Fruit fly (Drosophila melanogaster) whole organism, embryonic: ENCODE results near the gene IntS6.
A peak's percentile ranks its signal among the peaks of the same experiment; 100 is the strongest.

Experiments
- Adf1 ChIP-seq: fragments of 200-800 bp; sonication (Bioruptor generic); IDR thresholded peaks from 2 replicates; pipeline ENCODE4 v1.3.6; 2022; ENCODE audit warnings: missing biosample characterization, missing genetic modification characterization
- Blimp-1 ChIP-seq: fragments of 200-800 bp; sonication (Bioruptor generic); optimal IDR thresholded peaks from 3 replicates; lab custom pipeline; 2018; ENCODE audit warnings: missing biosample characterization, missing genetic modification characterization, mild to moderate bottlenecking, moderate library complexity, missing genetic modification reagents
- CG10147 ChIP-seq: fragments of 200-800 bp; sonication (Bioruptor generic); optimal IDR thresholded peaks from 2 replicates; lab custom pipeline; 2019; ENCODE audit warnings: missing biosample characterization, mild to moderate bottlenecking, missing genetic modification characterization, moderate library complexity
- CG12236 ChIP-seq: fragments of 200-800 bp; sonication (Bioruptor generic); optimal IDR thresholded peaks from 2 replicates; lab custom pipeline; 2016; ENCODE audit warnings: missing biosample characterization, missing genetic modification characterization
- CG1603 ChIP-seq: fragments of 200-800 bp; sonication (Bioruptor generic); optimal IDR thresholded peaks from 2 replicates; lab custom pipeline; 2019; ENCODE audit warnings: missing biosample characterization, mild to moderate bottlenecking, missing genetic modification characterization, moderate library complexity
- CG17612 ChIP-seq: fragments of 200-800 bp; sonication (Bioruptor generic); IDR thresholded peaks from 2 replicates; pipeline ENCODE4 v1.3.6; 2022; ENCODE audit warnings: missing biosample characterization, missing genetic modification characterization
- CG17802 ChIP-seq: fragments of 200-800 bp; sonication (Bioruptor generic); optimal IDR thresholded peaks from 2 replicates; lab custom pipeline; 2018; ENCODE audit warnings: missing biosample characterization, mild to moderate bottlenecking, missing genetic modification characterization, moderate library complexity
- CG18599 ChIP-seq: fragments of 200-800 bp; sonication (Bioruptor generic); optimal IDR thresholded peaks from 3 replicates; lab custom pipeline; 2017; ENCODE audit warnings: missing biosample characterization, missing genetic modification characterization, mild to moderate bottlenecking, moderate library complexity, missing genetic modification reagents
- CG31224 ChIP-seq: fragments of 200-800 bp; sonication (Bioruptor generic); IDR thresholded peaks from 2 replicates; pipeline ENCODE4 v1.3.6; 2022; ENCODE audit warnings: missing biosample characterization, missing genetic modification characterization
- CG32772 ChIP-seq: fragments of 200-800 bp; sonication (Bioruptor generic); IDR thresholded peaks from 2 replicates; pipeline ENCODE4 v1.3.6; 2022; ENCODE audit warnings: missing biosample characterization, missing genetic modification characterization
- CG4617 ChIP-seq: fragments of 200-800 bp; sonication (Bioruptor generic); optimal IDR thresholded peaks from 3 replicates; lab custom pipeline; 2016; ENCODE audit warnings: missing biosample characterization, missing genetic modification characterization, borderline replicate concordance
- CG4730 ChIP-seq: fragments of 200-800 bp; sonication (Bioruptor generic); IDR thresholded peaks from 2 replicates; pipeline ENCODE4 v1.3.6; 2022; ENCODE audit warnings: missing biosample characterization, missing genetic modification characterization
- CG6765 ChIP-seq: fragments of 200-800 bp; sonication (Bioruptor generic); optimal IDR thresholded peaks from 3 replicates; lab custom pipeline; 2017; ENCODE audit warnings: missing biosample characterization, mild to moderate bottlenecking, missing genetic modification characterization
- CG7839 ChIP-seq: fragments of 200-800 bp; sonication (Bioruptor generic); optimal IDR thresholded peaks from 3 replicates; lab custom pipeline; 2018; ENCODE audit warnings: missing biosample characterization, mild to moderate bottlenecking, missing genetic modification characterization, moderate library complexity
- CG8388 ChIP-seq: fragments of 200-800 bp; sonication (Bioruptor generic); optimal IDR thresholded peaks from 2 replicates; lab custom pipeline; 2019; ENCODE audit warnings: missing biosample characterization, mild to moderate bottlenecking, missing genetic modification characterization, moderate library complexity
- CG9817 ChIP-seq: fragments of 200-800 bp; sonication (Bioruptor generic); optimal IDR thresholded peaks from 2 replicates; lab custom pipeline; 2018; ENCODE audit warnings: missing biosample characterization, mild to moderate bottlenecking, missing genetic modification characterization, moderate library complexity
- ERR ChIP-seq: fragments of 200-800 bp; sonication (Bioruptor generic); optimal IDR thresholded peaks from 2 replicates; lab custom pipeline; 2016; ENCODE audit warnings: missing biosample characterization, missing genetic modification characterization
- Fer3 ChIP-seq: fragments of 200-800 bp; sonication (Bioruptor generic); optimal IDR thresholded peaks from 2 replicates; lab custom pipeline; 2018; ENCODE audit warnings: missing biosample characterization, mild to moderate bottlenecking, missing genetic modification characterization, moderate library complexity
- Gug ChIP-seq: fragments of 200-800 bp; sonication (Bioruptor generic); IDR thresholded peaks from 4 replicates; pipeline ENCODE4 v1.3.6; 2022; ENCODE audit warnings: missing biosample characterization, missing genetic modification characterization
- Hsf ChIP-seq: fragments of 200-800 bp; sonication (Bioruptor generic); optimal IDR thresholded peaks from 3 replicates; lab custom pipeline; 2016; ENCODE audit warnings: missing biosample characterization, missing genetic modification characterization
- Lhr ChIP-seq: fragments of 200-800 bp; sonication (Bioruptor generic); optimal IDR thresholded peaks from 3 replicates; lab custom pipeline; 2017; ENCODE audit warnings: mild to moderate bottlenecking, missing biosample characterization, missing genetic modification reagents, missing genetic modification characterization
- Lpt ChIP-seq: fragments of >200 bp; optimal IDR thresholded peaks from 2 replicates; lab custom pipeline; 2018; ENCODE audit warnings: missing biosample characterization, missing genetic modification characterization
- Mrtf ChIP-seq: fragments of 200-800 bp; sonication (Bioruptor generic); IDR thresholded peaks from 3 replicates; pipeline ENCODE4 v1.3.6; 2022; ENCODE audit warnings: missing biosample characterization, missing genetic modification characterization
- NK7.1 ChIP-seq: fragments of 200-800 bp; sonication (Bioruptor generic); optimal IDR thresholded peaks from 3 replicates; lab custom pipeline; 2016; ENCODE audit warnings: missing biosample characterization, missing genetic modification characterization
- Poxn ChIP-seq: fragments of 200-800 bp; sonication (Bioruptor generic); IDR thresholded peaks from 2 replicates; pipeline ENCODE4 v1.3.6; 2022; ENCODE audit warnings: missing biosample characterization, missing genetic modification characterization
- Ravus ChIP-seq: fragments of 200-800 bp; sonication (Bioruptor generic); IDR thresholded peaks from 2 replicates; pipeline ENCODE4 v1.3.6; 2022; ENCODE audit warnings: missing biosample characterization, missing genetic modification characterization
- Sry-β ChIP-seq: fragments of 200-800 bp; sonication (Bioruptor generic); optimal IDR thresholded peaks from 2 replicates; lab custom pipeline; 2018; ENCODE audit warnings: missing biosample characterization, mild to moderate bottlenecking, missing genetic modification characterization, moderate library complexity
- ash1 ChIP-seq: fragments of 200-800 bp; sonication (Bioruptor generic); optimal IDR thresholded peaks from 2 replicates; lab custom pipeline; 2018; ENCODE audit warnings: missing biosample characterization, mild to moderate bottlenecking, missing genetic modification characterization
- chn ChIP-seq: fragments of 200-800 bp; sonication (Bioruptor generic); optimal IDR thresholded peaks from 2 replicates; lab custom pipeline; 2016; ENCODE audit warnings: missing biosample characterization, missing genetic modification characterization
- croc ChIP-seq: fragments of 200-800 bp; sonication (Bioruptor generic); conservative IDR thresholded peaks from 3 replicates; pipeline ENCODE4 v1.3.6; 2022; ENCODE audit warnings: missing biosample characterization, missing genetic modification characterization
- da ChIP-seq: fragments of 200-800 bp; sonication (Bioruptor generic); optimal IDR thresholded peaks from 2 replicates; lab custom pipeline; 2016; ENCODE audit warnings: missing biosample characterization, missing genetic modification characterization
- dmrt99B ChIP-seq: fragments of 200-800 bp; sonication (Bioruptor generic); optimal IDR thresholded peaks from 2 replicates; lab custom pipeline; 2018; ENCODE audit warnings: missing biosample characterization, mild to moderate bottlenecking, missing genetic modification characterization, moderate library complexity
- gem ChIP-seq: fragments of 200-800 bp; sonication (Bioruptor generic); optimal IDR thresholded peaks from 2 replicates; lab custom pipeline; 2019; ENCODE audit warnings: missing biosample characterization, mild to moderate bottlenecking, missing genetic modification characterization, moderate library complexity
- gfzf ChIP-seq: fragments of 200-800 bp; sonication (Bioruptor generic); optimal IDR thresholded peaks from 2 replicates; lab custom pipeline; 2016; ENCODE audit warnings: missing biosample characterization, mild to moderate bottlenecking, missing genetic modification characterization, moderate library complexity
- kah ChIP-seq: fragments of 200-800 bp; sonication (Bioruptor generic); optimal IDR thresholded peaks from 2 replicates; lab custom pipeline; 2018; ENCODE audit warnings: missing biosample characterization, mild to moderate bottlenecking, missing genetic modification characterization
- kay ChIP-seq: fragments of 200-800 bp; sonication (Bioruptor generic); optimal IDR thresholded peaks from 2 replicates; lab custom pipeline; 2016; ENCODE audit warnings: missing biosample characterization, missing genetic modification characterization
- lbe ChIP-seq: fragments of 200-800 bp; sonication (Bioruptor generic); optimal IDR thresholded peaks from 2 replicates; lab custom pipeline; 2016; ENCODE audit warnings: missing biosample characterization, mild to moderate bottlenecking, missing genetic modification characterization
- pan ChIP-seq, 4 experiments: fragments of >200 bp in 3 of 4; fragments of 200-800 bp in 1 of 4; sonication (Bioruptor generic) in 1 of 4; optimal IDR thresholded peaks in 3 of 4; IDR thresholded peaks in 1 of 4; 2 replicates each; pipeline versions ENCODE4 v1.3.6 to Lab custom; 2017 to 2022; ENCODE audit warnings: missing biosample characterization in 2 of 4, missing genetic modification characterization in 2 of 4, mixed read lengths in 1 of 4
- pzg ChIP-seq: fragments of 200-800 bp; sonication (Bioruptor generic); optimal IDR thresholded peaks from 3 replicates; lab custom pipeline; 2018; ENCODE audit warnings: missing biosample characterization, mild to moderate bottlenecking, missing genetic modification characterization, moderate library complexity
- ro ChIP-seq: fragments of 200-800 bp; sonication (Bioruptor generic); IDR thresholded peaks from 2 replicates; pipeline ENCODE4 v1.3.6; 2022; ENCODE audit warnings: missing biosample characterization, missing genetic modification characterization
- run ChIP-seq: fragments of 200-800 bp; sonication (Bioruptor generic); optimal IDR thresholded peaks from 3 replicates; lab custom pipeline; 2018; ENCODE audit warnings: missing biosample characterization, mild to moderate bottlenecking, missing genetic modification characterization
- sc ChIP-seq, 3 experiments: fragments of >200 bp in 2 of 3; fragments of 200-800 bp in 1 of 3; sonication (Bioruptor generic) in 1 of 3; optimal IDR thresholded peaks; 2 replicates in 2 of 3; 3 replicates in 1 of 3; lab custom pipeline; 2017; ENCODE audit warnings: mild to moderate bottlenecking in 1 of 3, missing biosample characterization in 1 of 3, missing genetic modification characterization in 1 of 3, missing genetic modification reagents in 1 of 3
- seq ChIP-seq: fragments of 200-800 bp; sonication (Bioruptor generic); IDR thresholded peaks from 2 replicates; pipeline ENCODE4 v1.3.6; 2022; ENCODE audit warnings: missing biosample characterization, missing genetic modification characterization
- sim ChIP-seq: fragments of 200-800 bp; sonication (Bioruptor generic); IDR thresholded peaks from 2 replicates; pipeline ENCODE4 v1.3.6; 2022; ENCODE audit warnings: missing biosample characterization, missing genetic modification characterization
- stc ChIP-seq: fragments of 200-800 bp; sonication (Bioruptor generic); IDR thresholded peaks from 2 replicates; pipeline ENCODE4 v1.3.6; 2022; ENCODE audit warnings: missing biosample characterization, missing genetic modification characterization
- stwl ChIP-seq: fragments of 200-800 bp; sonication (Bioruptor generic); optimal IDR thresholded peaks from 3 replicates; lab custom pipeline; 2018; ENCODE audit warnings: missing biosample characterization, mild to moderate bottlenecking, missing genetic modification characterization, moderate library complexity
- twi ChIP-seq: fragments of 200-800 bp; optimal IDR thresholded peaks from 2 replicates; lab custom pipeline; 2019; ENCODE audit warnings: missing biosample characterization, mild to moderate bottlenecking, missing genetic modification characterization, moderate library complexity

Gene IntS6

dm6 chrX:5754837-5755828 is 8.1 kb upstream of the IntS6 start, which contains the start of the genes lin-52 and CG15771 (continued):
- TF ChIP-seq CG17802 (tag; lab: Kevin White, UChicago) (peak; percentile 44), Fer3 (tag; lab: Kevin White, UChicago) (peak; percentile 93), gem (tag; lab: Kevin White, UChicago) (peak; percentile 96), CG9817 (tag; lab: Kevin White, UChicago) (peak; percentile 95), dmrt99B (peak; percentile 97), Hsf (GFP tag; lab: Kevin White, UChicago) (peak; percentile 86), CG10147 (GFP tag; lab: Kevin White, UChicago) (peak; percentile 93), kay (peak; percentile 80), Mrtf (GFP tag; lab: Robert Waterston, UW) (peak; percentile 94), ash1 (GFP tag; lab: Kevin White, UChicago) (no peak), stc (GFP tag; lab: Robert Waterston, UW) (peak; percentile 91), Gug (GFP tag; lab: Robert Waterston, UW) (peak; percentile 95), CG4730 (peak; percentile 91), twi (peak; percentile 91), pan (optimal IDR thresholded peaks at IDR 0.05; lab: Kevin White, UChicago) (no peak), pan (GFP tag; optimal IDR thresholded peaks at IDR 0.05 in 1 of 2, IDR thresholded peaks at IDR 0.05 in 1 of 2) (peak in 1 of 2 experiments; percentile 94), Sry-β (peak; percentile 18), Adf1 (GFP tag; lab: Robert Waterston, UW) (peak; percentile 86), CG6765 (GFP tag; lab: Kevin White, UChicago) (peak; percentile 95), CG12236 (GFP tag; lab: Kevin White, UChicago) (peak; percentile 22), CG8388 (peak; percentile 100), gfzf (GFP tag; lab: Kevin White, UChicago) (peak; percentile 53), Lhr (GFP tag; lab: Kevin White, UChicago) (peak; percentile 73), ERR (peak; percentile 59), kah (GFP tag; lab: Kevin White, UChicago) (peak; percentile 91), Blimp-1 (peak; percentile 90), CG18599 (GFP tag; lab: Kevin White, UChicago) (peak; percentile 98), CG32772 (GFP tag; lab: Robert Waterston, UW) (peak; percentile 94), croc (GFP tag; lab: Robert Waterston, UW) (peak; percentile 93), ro (GFP tag; lab: Robert Waterston, UW) (peak; percentile 87), NK7.1 (GFP tag; lab: Kevin White, UChicago) (no peak), pzg (GFP tag; lab: Kevin White, UChicago) (peak; percentile 85), CG17612 (GFP tag; lab: Robert Waterston, UW) (peak; percentile 76), sc (optimal IDR thresholded peaks at IDR 0.05; lab: Kevin White, UChicago) (no peak), sc (GFP tag; optimal IDR thresholded peaks at IDR 0.05; lab: Kevin White, UChicago) (peak; percentile 87), chn (GFP tag; lab: Kevin White, UChicago) (peak; percentile 88), CG31224 (peak; percentile 90), CG4617 (GFP tag; lab: Kevin White, UChicago) (peak; percentile 17), CG7839 (tag; lab: Kevin White, UChicago) (peak; percentile 96), CG1603 (tag; lab: Kevin White, UChicago) (peak; percentile 85), Ravus (peak; percentile 62), seq (peak; percentile 96), stwl (peak; percentile 45), run (tag; lab: Kevin White, UChicago) (peak; percentile 90), Lpt (GFP tag; lab: Kevin White, UChicago) (no peak), da (GFP tag; lab: Kevin White, UChicago) (peak; percentile 70), lbe (GFP tag; lab: Kevin White, UChicago) (peak; percentile 90), Poxn (GFP tag; lab: Robert Waterston, UW) (peak; percentile 85), sim (GFP tag; lab: Robert Waterston, UW) (peak; percentile 92)
